Fruit fly (Drosophila melanogaster): ENCODE data around the gene PVRAP.

The PVRAP gene

dm6 chr3L:6059062-6059708 lies 62.2 kb downstream of the PVRAP start, which contains the start of gene CG6592 (continued):
- peak; percentile 65; the same call in 1 of the 3 replicates for TF ChIP-seq otp (GFP tag; IDR thresholded peaks at IDR 0.05)
- no peak for TF ChIP-seq usp (GFP tag; optimal IDR thresholded peaks at IDR 0.05)
- TF ChIP-seq CTCF (GFP tag; optimal IDR thresholded peaks at IDR 0.05): no peak
- TF ChIP-seq CG11504 (tag; optimal IDR thresholded peaks at IDR 0.05): no peak
- TF ChIP-seq Stat92E (GFP tag; optimal IDR thresholded peaks at IDR 0.05): no peak
- TF ChIP-seq CG5245 (GFP tag; optimal IDR thresholded peaks at IDR 0.05): no peak
- TF ChIP-seq ro (GFP tag; IDR thresholded peaks at IDR 0.05): no peak
- no peak for TF ChIP-seq maf-S (GFP tag; optimal IDR thresholded peaks at IDR 0.05)
- TF ChIP-seq bigmax (GFP tag; optimal IDR thresholded peaks at IDR 0.05): no peak
- no peak for TF ChIP-seq fd64A (GFP tag; optimal IDR thresholded peaks at IDR 0.05)
- peak; percentile 47; the same call in 1 of the 2 replicates for TF ChIP-seq ara (GFP tag; IDR thresholded peaks at IDR 0.05)
- TF ChIP-seq Hsf (GFP tag; optimal IDR thresholded peaks at IDR 0.05): peak; percentile 67
- TF ChIP-seq CG17829 (tag; optimal IDR thresholded peaks at IDR 0.05): peak; percentile 15
- TF ChIP-seq chm (GFP tag; IDR thresholded peaks at IDR 0.05): peak; percentile 70; the same call in 1 of the 2 replicates
- TF ChIP-seq CG7987 (GFP tag; optimal IDR thresholded peaks at IDR 0.05): no peak
- TF ChIP-seq TFAM (GFP tag; optimal IDR thresholded peaks at IDR 0.05): no peak
- TF ChIP-seq CG14441 (GFP tag; IDR thresholded peaks at IDR 0.05): no peak
- peak; percentile 10 for TF ChIP-seq CG3407 (GFP tag; optimal IDR thresholded peaks at IDR 0.05)
- no peak for TF ChIP-seq ssp (GFP tag; IDR thresholded peaks at IDR 0.05)
- TF ChIP-seq CG1529 (GFP tag; optimal IDR thresholded peaks at IDR 0.05): peak; percentile 13
- TF ChIP-seq CG33557 (GFP tag; optimal IDR thresholded peaks at IDR 0.05): peak; percentile 65
- TF ChIP-seq corto (GFP tag; optimal IDR thresholded peaks at IDR 0.05): no peak
- no peak for TF ChIP-seq CG34376 (GFP tag; optimal IDR thresholded peaks at IDR 0.05)
- TF ChIP-seq wor (GFP tag; IDR thresholded peaks at IDR 0.05): no peak
- TF ChIP-seq Scr (GFP tag; IDR thresholded peaks at IDR 0.05; ENCODE audit: partially characterized antibody): no peak
- no peak for TF ChIP-seq CG14965 (GFP tag; optimal IDR thresholded peaks at IDR 0.05; ENCODE audit: borderline replicate concordance)
- TF ChIP-seq Doc2 (GFP tag; IDR thresholded peaks at IDR 0.05): no peak
- no peak for TF ChIP-seq bbx (GFP tag; IDR thresholded peaks at IDR 0.05; ENCODE audit: partially characterized antibody)
- TF ChIP-seq gfzf (GFP tag; optimal IDR thresholded peaks at IDR 0.05): no peak
- no peak for TF ChIP-seq Sin3A (optimal IDR thresholded peaks at IDR 0.05)
- no peak for TF ChIP-seq CG14667 (GFP tag; IDR thresholded peaks at IDR 0.05)
- no peak for TF ChIP-seq Side (GFP tag; optimal IDR thresholded peaks at IDR 0.05)
- peak; percentile 16 for TF ChIP-seq trh (GFP tag; optimal IDR thresholded peaks at IDR 0.05)
- TF ChIP-seq CG2202 (tag; optimal IDR thresholded peaks at IDR 0.05): peak; percentile 16
- TF ChIP-seq org-1 (GFP tag; optimal IDR thresholded peaks at IDR 0.05): peak; percentile 32
- no peak for TF ChIP-seq CG43689 (GFP tag; IDR thresholded peaks at IDR 0.05)
- TF ChIP-seq CG16779 (GFP tag; IDR thresholded peaks at IDR 0.05): no peak
- TF ChIP-seq HLH4C (GFP tag; IDR thresholded peaks at IDR 0.05; ENCODE audit: partially characterized antibody): no peak
- no peak for TF ChIP-seq CG13296 (GFP tag; optimal IDR thresholded peaks at IDR 0.05)
- TF ChIP-seq az2 (GFP tag; optimal IDR thresholded peaks at IDR 0.05): peak; percentile 17
- peak; percentile 4 for TF ChIP-seq CG12744 (GFP tag; optimal IDR thresholded peaks at IDR 0.05)
- TF ChIP-seq Camta (GFP tag; optimal IDR thresholded peaks at IDR 0.05): peak; percentile 41
- peak; percentile 91 for TF ChIP-seq stwl (tag; optimal IDR thresholded peaks at IDR 0.05)
- no peak for TF ChIP-seq D19B (GFP tag; optimal IDR thresholded peaks at IDR 0.05)
- TF ChIP-seq gcm (GFP tag; optimal IDR thresholded peaks at IDR 0.05): no peak
- TF ChIP-seq Dip3 (GFP tag; optimal IDR thresholded peaks at IDR 0.05): no peak
- no peak for TF ChIP-seq row (GFP tag; IDR thresholded peaks at IDR 0.05)
- TF ChIP-seq CG15011 (GFP tag; optimal IDR thresholded peaks at IDR 0.05): no peak
- no peak for TF ChIP-seq H15 (GFP tag; IDR thresholded peaks at IDR 0.05)
- no peak for TF ChIP-seq Antp (GFP tag; optimal IDR thresholded peaks at IDR 0.05)
- no peak for TF ChIP-seq Sox102F (GFP tag; optimal IDR thresholded peaks at IDR 0.05)
- peak; percentile 45 for TF ChIP-seq Mad (GFP tag; optimal IDR thresholded peaks at IDR 0.05)

Measured in whole organism, embryonic.